Fruit fly (Drosophila melanogaster): ENCODE measurements around the gene CG3061.

Gene CG3061

DNA sequence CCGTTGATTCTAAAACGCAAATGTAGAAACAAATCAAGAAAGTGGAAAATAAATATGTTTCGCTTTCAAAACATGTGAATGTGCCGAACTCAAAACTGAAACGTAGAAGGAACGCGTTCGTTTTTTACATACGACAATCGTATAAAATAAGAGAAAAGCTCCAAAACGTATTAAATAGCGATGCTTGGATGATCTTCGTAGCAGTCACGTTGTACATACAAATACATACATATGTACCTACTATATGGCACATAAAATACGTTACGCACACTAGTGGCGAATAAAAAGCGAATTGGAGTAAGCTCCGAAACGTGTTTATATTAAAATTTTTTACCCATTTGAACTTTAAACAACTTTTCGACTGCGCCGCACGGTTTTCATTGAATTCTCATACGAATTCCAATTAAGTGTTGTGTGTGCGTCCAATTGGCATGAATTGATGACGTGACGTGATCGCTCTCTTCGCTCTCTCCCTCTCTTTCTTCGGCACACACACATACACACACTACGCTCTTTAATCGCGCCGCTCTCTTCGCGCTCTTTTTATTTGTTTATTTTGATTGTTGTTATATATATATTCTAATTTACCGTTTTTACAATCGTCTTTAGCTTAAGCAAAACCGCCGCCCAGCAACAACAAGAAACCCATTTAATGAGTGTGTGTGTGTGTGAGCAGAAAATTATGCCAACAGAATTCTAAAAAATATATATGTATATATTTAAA is 25.1 kb downstream of the CG3061 start:
- no peak for TF ChIP-seq CG30020 (tag; optimal IDR thresholded peaks at IDR 0.05)
- TF ChIP-seq MTF-1 (GFP tag; optimal IDR thresholded peaks at IDR 0.05; ENCODE audit: borderline replicate concordance): no peak
- peak in 1 of 2 experiments; percentile 87 for TF ChIP-seq eve (GFP tag; optimal IDR thresholded peaks at IDR 0.05)
- peak; percentile 6 for TF ChIP-seq lab (GFP tag; optimal IDR thresholded peaks at IDR 0.05)
- peak; percentile 87 for TF ChIP-seq CG3163 (GFP tag; optimal IDR thresholded peaks at IDR 0.05)
- peak; percentile 19 for TF ChIP-seq Jarid2 (GFP tag; optimal IDR thresholded peaks at IDR 0.05)
- TF ChIP-seq Pdp1 (GFP tag; optimal IDR thresholded peaks at IDR 0.05): peak in 1 of 2 experiments; percentile 68
- no peak for TF ChIP-seq twi (tag; optimal IDR thresholded peaks at IDR 0.05)
- peak; percentile 72 for TF ChIP-seq yki (optimal IDR thresholded peaks at IDR 0.05)
- TF ChIP-seq CG9437 (GFP tag; optimal IDR thresholded peaks at IDR 0.05): peak; percentile 74
- TF ChIP-seq CTCF (GFP tag; optimal IDR thresholded peaks at IDR 0.05): peak; percentile 1
- TF ChIP-seq chinmo (GFP tag; IDR thresholded peaks at IDR 0.05; ENCODE audit: partially characterized antibody): peak; percentile 73; the same call in 1 of the 4 replicates
- peak; percentile 49; the same call in 1 of the 2 replicates for TF ChIP-seq CG4360 (GFP tag; IDR thresholded peaks at IDR 0.05)
- TF ChIP-seq Xrp1 (GFP tag; IDR thresholded peaks at IDR 0.05): no peak
- peak; percentile 7 for TF ChIP-seq sens (GFP tag)
- 0 out of 2 replicates have a peak, but pooled peaks have one; percentile 24 for TF ChIP-seq vvl (GFP tag; IDR thresholded peaks at IDR 0.05)
- TF ChIP-seq CG12942 (GFP tag; optimal IDR thresholded peaks at IDR 0.05): no peak
- TF ChIP-seq CG12769 (tag; optimal IDR thresholded peaks at IDR 0.05): peak; percentile 16
- TF ChIP-seq CG5953 (GFP tag; IDR thresholded peaks at IDR 0.05): no peak
- peak; percentile 27; the same call in 1 of the 2 replicates for TF ChIP-seq CG32532 (GFP tag; IDR thresholded peaks at IDR 0.05)
- TF ChIP-seq CG1647 (GFP tag; optimal IDR thresholded peaks at IDR 0.05): no peak
- peak; percentile 75 for TF ChIP-seq Elba2 (GFP tag; optimal IDR thresholded peaks at IDR 0.05)
- TF ChIP-seq sd (tag; optimal IDR thresholded peaks at IDR 0.05): peak; percentile 76
- TF ChIP-seq Stat92E (GFP tag; optimal IDR thresholded peaks at IDR 0.05): peak in 1 of 3 experiments; percentile 7
- TF ChIP-seq Med (GFP tag): peak; percentile 52
- peak; percentile 41 for TF ChIP-seq CG17568 (GFP tag; optimal IDR thresholded peaks at IDR 0.05)
- TF ChIP-seq bowl (GFP tag; IDR thresholded peaks at IDR 0.05): no peak
- TF ChIP-seq cg (GFP tag; optimal IDR thresholded peaks at IDR 0.05): peak; percentile 69
- peak; percentile 15 for TF ChIP-seq exex (tag; optimal IDR thresholded peaks at IDR 0.05)
- peak; percentile 9 for TF ChIP-seq gem (tag; optimal IDR thresholded peaks at IDR 0.05)
- 0 out of 2 replicates have a peak, but pooled peaks have one; percentile 2 for TF ChIP-seq bbx (GFP tag; IDR thresholded peaks at IDR 0.05; ENCODE audit: partially characterized antibody)
- peak; percentile 20; the same call in 1 of the 2 replicates for TF ChIP-seq CG17328 (GFP tag; IDR thresholded peaks at IDR 0.05)
- peak; percentile 10 for TF ChIP-seq CG13894 (tag; optimal IDR thresholded peaks at IDR 0.05)
- no peak for TF ChIP-seq Adf1 (GFP tag; IDR thresholded peaks at IDR 0.05)
- peak in 1 of 2 experiments; percentile 66 for TF ChIP-seq insv (GFP tag; optimal IDR thresholded peaks at IDR 0.05)
- peak; percentile 2 for TF ChIP-seq ash1 (GFP tag; optimal IDR thresholded peaks at IDR 0.05)
- TF ChIP-seq CG7839 (tag; optimal IDR thresholded peaks at IDR 0.05): no peak
- peak; percentile 94 to 96 for TF ChIP-seq Trl (optimal IDR thresholded peaks at IDR 0.05)
- TF ChIP-seq Trl (GFP tag; optimal IDR thresholded peaks at IDR 0.05): no peak
- peak; percentile 46 for TF ChIP-seq abd-A (tag; optimal IDR thresholded peaks at IDR 0.05)
- TF ChIP-seq CG10366 (GFP tag; IDR thresholded peaks at IDR 0.05): no peak
- TF ChIP-seq hth (optimal IDR thresholded peaks at IDR 0.05): no peak
- TF ChIP-seq phol (tag; optimal IDR thresholded peaks at IDR 0.05): no peak
- TF ChIP-seq hb (GFP tag; IDR thresholded peaks at IDR 0.05; ENCODE audit: partially characterized antibody): no peak
- TF ChIP-seq btn (GFP tag; optimal IDR thresholded peaks at IDR 0.05): no peak
- TF ChIP-seq lbe (GFP tag; optimal IDR thresholded peaks at IDR 0.05): peak; percentile 33
- TF ChIP-seq vnd (GFP tag; IDR thresholded peaks at IDR 0.05; ENCODE audit: partially characterized antibody): no peak
